Fruit fly (Drosophila melanogaster): Measurements from ENCODE around the gene toc.

The toc gene

DNA sequence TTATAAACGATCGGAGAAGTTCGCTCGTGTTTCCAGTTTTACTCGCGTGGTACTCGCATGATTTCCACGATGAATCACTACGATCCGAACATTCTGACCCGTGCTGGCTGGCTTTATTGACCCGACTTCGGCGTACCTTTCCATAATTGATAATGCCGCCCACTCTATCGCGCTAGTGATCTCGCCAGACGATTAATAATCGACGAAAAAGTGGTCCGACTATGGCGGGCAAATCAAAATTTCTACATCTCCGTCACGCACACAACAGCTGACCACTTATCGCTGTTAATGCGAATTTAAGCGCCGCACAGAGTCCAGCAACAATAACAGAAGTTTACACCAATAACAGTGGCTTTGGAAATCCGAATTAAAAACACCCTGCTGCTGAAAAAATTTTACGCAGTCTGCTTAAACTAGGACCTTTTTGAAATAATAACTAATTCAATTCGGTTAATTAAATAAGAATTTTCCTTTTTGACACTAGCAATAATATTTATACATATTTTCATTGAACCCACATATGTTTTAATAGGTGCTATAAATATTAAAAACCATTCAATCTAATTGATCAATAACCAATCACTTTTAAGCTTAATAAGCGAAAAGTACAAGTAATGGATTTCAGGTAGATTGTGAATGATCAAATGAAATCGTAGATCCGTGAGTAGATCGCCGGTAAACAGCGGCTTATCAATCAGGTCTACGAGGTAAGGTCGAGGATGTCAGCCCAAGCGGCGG is 88.7 kb downstream of the toc start (continued):
- TF ChIP-seq Lim3 (GFP tag; IDR thresholded peaks at IDR 0.05), result no peak
- TF ChIP-seq CG10565 (GFP tag; optimal IDR thresholded peaks at IDR 0.05), result no peak
- no peak for TF ChIP-seq btn (GFP tag; optimal IDR thresholded peaks at IDR 0.05)
- TF ChIP-seq CG7372 (GFP tag; IDR thresholded peaks at IDR 0.05), result no peak
- TF ChIP-seq her (GFP tag; optimal IDR thresholded peaks at IDR 0.05), result no peak
- TF ChIP-seq ttk (GFP tag; IDR thresholded peaks at IDR 0.05), result no peak
- TF ChIP-seq CG10462 (GFP tag; optimal IDR thresholded peaks at IDR 0.05), result no peak
- TF ChIP-seq crp (GFP tag; optimal IDR thresholded peaks at IDR 0.05), result peak in 1 of 2 experiments; percentile 60
- TF ChIP-seq CG11085 (GFP tag; IDR thresholded peaks at IDR 0.05), result no peak
- TF ChIP-seq CG3995 (GFP tag; optimal IDR thresholded peaks at IDR 0.05), result no peak
- no peak for TF ChIP-seq CG1024 (GFP tag; IDR thresholded peaks at IDR 0.05)
- no peak for TF ChIP-seq Hmx (GFP tag; optimal IDR thresholded peaks at IDR 0.05)
- TF ChIP-seq tll (GFP tag; optimal IDR thresholded peaks at IDR 0.05), result no peak
- TF ChIP-seq lola (GFP tag; optimal IDR thresholded peaks at IDR 0.05), result no peak
- peak; percentile 31 for TF ChIP-seq tin (GFP tag; optimal IDR thresholded peaks at IDR 0.05)
- peak; percentile 57 for TF ChIP-seq Xbp1 (GFP tag; optimal IDR thresholded peaks at IDR 0.05)
- TF ChIP-seq Oli (tag; optimal IDR thresholded peaks at IDR 0.05), result peak; percentile 45
- TF ChIP-seq Dip2 (GFP tag; IDR thresholded peaks at IDR 0.05), result no peak
- TF ChIP-seq zen2 (GFP tag; IDR thresholded peaks at IDR 0.05; ENCODE audit: partially characterized antibody), result no peak
- TF ChIP-seq Ptx1 (GFP tag; IDR thresholded peaks at IDR 0.05), result peak; percentile 52
- TF ChIP-seq B-H1 (GFP tag; IDR thresholded peaks at IDR 0.05), result no peak
- TF ChIP-seq shn (GFP tag; optimal IDR thresholded peaks at IDR 0.05), result peak; percentile 40
- no peak for TF ChIP-seq CG4328 (GFP tag; optimal IDR thresholded peaks at IDR 0.05)
- TF ChIP-seq CG12391 (tag; optimal IDR thresholded peaks at IDR 0.05), result peak; percentile 43
- TF ChIP-seq ro (GFP tag; IDR thresholded peaks at IDR 0.05), result 0 out of 2 replicates have a peak, but pooled peaks have one; percentile 19
- peak; percentile 41 for TF ChIP-seq CG7786 (GFP tag; optimal IDR thresholded peaks at IDR 0.05)
- peak; percentile 5 for TF ChIP-seq lbe (GFP tag; optimal IDR thresholded peaks at IDR 0.05)
- no peak for TF ChIP-seq CG6272 (GFP tag; IDR thresholded peaks at IDR 0.05)
- TF ChIP-seq CG30431 (GFP tag; optimal IDR thresholded peaks at IDR 0.05), result no peak
- TF ChIP-seq CG15269 (tag; optimal IDR thresholded peaks at IDR 0.05), result no peak
- no peak for TF ChIP-seq Ada2b (GFP tag; IDR thresholded peaks at IDR 0.05)
- TF ChIP-seq kah (GFP tag; optimal IDR thresholded peaks at IDR 0.05), result no peak
- TF ChIP-seq Hr51 (GFP tag; optimal IDR thresholded peaks at IDR 0.05), result peak; percentile 5 to 56
- TF ChIP-seq Deaf1 (tag; optimal IDR thresholded peaks at IDR 0.05), result peak; percentile 41
- TF ChIP-seq Lhr (GFP tag; optimal IDR thresholded peaks at IDR 0.05), result no peak
- peak; percentile 29 for TF ChIP-seq Antp (GFP tag; optimal IDR thresholded peaks at IDR 0.05)
- TF ChIP-seq fd102C (GFP tag; optimal IDR thresholded peaks at IDR 0.05), result no peak
- peak; percentile 94 for TF ChIP-seq Ets65A (GFP tag)
- peak; percentile 12 for TF ChIP-seq CG8281 (tag; optimal IDR thresholded peaks at IDR 0.05)
- TF ChIP-seq CG10543 (GFP tag; optimal IDR thresholded peaks at IDR 0.05), result no peak
- TF ChIP-seq sob (GFP tag; IDR thresholded peaks at IDR 0.05), result no peak
- no peak for TF ChIP-seq CG12769 (tag; optimal IDR thresholded peaks at IDR 0.05)
- no peak for TF ChIP-seq CG14860 (GFP tag; IDR thresholded peaks at IDR 0.05; ENCODE audit: partially characterized antibody)
- TF ChIP-seq CG14965 (GFP tag; optimal IDR thresholded peaks at IDR 0.05; ENCODE audit: borderline replicate concordance), result no peak
- TF ChIP-seq CG10274 (GFP tag; optimal IDR thresholded peaks at IDR 0.05), result peak; percentile 62
- peak; percentile 46 for TF ChIP-seq CG8924 (tag; optimal IDR thresholded peaks at IDR 0.05)
- peak; percentile 70 for TF ChIP-seq grn (GFP tag; optimal IDR thresholded peaks at IDR 0.05)
- TF ChIP-seq cas (GFP tag; IDR thresholded peaks at IDR 0.05), result no peak
- TF ChIP-seq ind (GFP tag; optimal IDR thresholded peaks at IDR 0.05), result peak; percentile 52
